Fruit fly (Drosophila melanogaster): ENCODE data around the gene CG33120.

DNA sequence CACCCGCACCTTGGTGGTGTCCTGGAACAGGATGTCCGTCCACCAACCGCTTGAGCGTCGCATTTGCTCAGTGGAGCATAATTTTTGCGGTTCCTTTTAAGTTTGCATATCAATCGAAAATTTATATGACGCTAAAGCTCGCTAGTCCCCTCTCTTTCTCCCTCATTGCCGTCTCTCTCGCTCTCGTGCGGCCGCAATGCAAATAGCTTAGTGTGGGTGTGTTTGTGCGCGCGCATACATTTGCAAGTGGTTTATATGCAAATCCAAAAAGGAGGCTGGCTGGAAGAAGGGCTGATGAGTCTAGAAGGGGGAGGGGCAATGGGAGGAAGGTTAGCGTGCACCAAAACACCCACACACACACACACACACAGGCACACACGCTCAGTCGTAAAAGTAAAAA lies 42.5 kb upstream of the CG33120 start:
- TF ChIP-seq CG7045 (GFP tag; optimal IDR thresholded peaks at IDR 0.05) (no peak), Clk (GFP tag; optimal IDR thresholded peaks at IDR 0.05) (no peak), ovo (GFP tag; optimal IDR thresholded peaks at IDR 0.05) (no peak), CG5204 (GFP tag; optimal IDR thresholded peaks at IDR 0.05) (no peak), bab1 (GFP tag; optimal IDR thresholded peaks at IDR 0.05) (no peak)
